Worm (Caenorhabditis elegans) whole organism, early embryonic: Measurements from ENCODE around the gene C52G5.2.

Experiments
- F13C5.2 ChIP-seq: sonication (generic microtip); optimal IDR thresholded peaks from 2 replicates; lab custom pipeline; 2017; ENCODE audit warnings: mild to moderate bottlenecking, missing genetic modification characterization, inconsistent platforms, missing compliant biosample characterization
- ama-1 ChIP-seq: fragments of 150-350 bp; optimal IDR thresholded peaks from 2 replicates; lab custom pipeline; 2014
- hmbx-1 ChIP-seq: sonication (generic microtip); optimal IDR thresholded peaks from 2 replicates; lab custom pipeline; 2016; ENCODE audit warnings: mild to moderate bottlenecking, missing genetic modification characterization, missing compliant biosample characterization
- hmg-4 ChIP-seq: fragments of 200-800 bp; sonication (Bioruptor generic); optimal IDR thresholded peaks from 2 replicates; lab custom pipeline; 2018; ENCODE audit warnings: mild to moderate bottlenecking, missing genetic modification characterization, missing compliant biosample characterization
- pes-1 ChIP-seq: fragments of 200-800 bp; sonication (Bioruptor generic); IDR thresholded peaks from 2 replicates; pipeline ENCODE4 v1.3.6; 2022; ENCODE audit warnings: missing genetic modification reagents, missing genetic modification characterization, missing compliant biosample characterization
- scrt-1 ChIP-seq: fragments of 200-800 bp; sonication (Bioruptor generic); IDR thresholded peaks from 2 replicates; pipeline ENCODE4 v1.3.6; 2022; ENCODE audit warnings: missing genetic modification characterization, missing compliant biosample characterization
- sea-1 ChIP-seq: fragments of 200-800 bp; sonication (Bioruptor generic); conservative IDR thresholded peaks from 2 replicates; pipeline ENCODE4 v1.3.6; 2022; ENCODE audit warnings: missing genetic modification characterization, missing compliant biosample characterization

ce11 chrX:12825174-12825573 is 17.9 kb upstream of the C52G5.2 start:
- TF ChIP-seq scrt-1 (GFP tag; lab: Robert Waterston, UW) = no peak
- TF ChIP-seq pes-1 (GFP tag; lab: Robert Waterston, UW) = no peak
- TF ChIP-seq ama-1 (lab: Kevin White, UChicago) = no peak
- TF ChIP-seq sea-1 (GFP tag; lab: Robert Waterston, UW) = no peak
- no peak for TF ChIP-seq F13C5.2
- TF ChIP-seq hmg-4 (GFP tag; lab: Kevin White, UChicago) = no peak
- no peak for TF ChIP-seq hmbx-1 (tag; lab: Kevin White, UChicago)
